Worm (Caenorhabditis elegans) whole organism, L2 larva: Measurements from ENCODE around the gene R11E3.2.

Experiments used
- Y55F3AM.14 ChIP-seq: fragments of 200-800 bp; sonication (Bioruptor generic); optimal IDR thresholded peaks from 2 replicates; lab custom pipeline; 2018; ENCODE audit warnings: mild to moderate bottlenecking, missing genetic modification characterization, missing compliant biosample characterization
- ZK546.5 ChIP-seq: sonication (generic microtip); optimal IDR thresholded peaks from 2 replicates; lab custom pipeline; 2017; ENCODE audit warnings: missing biosample characterization, missing genetic modification characterization
- alr-1 ChIP-seq: fragments of 150-350 bp; optimal IDR thresholded peaks from 2 replicates; lab custom pipeline; 2014; ENCODE audit warnings: missing biosample characterization, missing genetic modification characterization
- aly-2 ChIP-seq: fragments of 150-350 bp; optimal IDR thresholded peaks from 2 replicates; lab custom pipeline; 2014; ENCODE audit warnings: missing biosample characterization, missing genetic modification characterization
- blmp-1 ChIP-seq: sonication (generic microtip); optimal IDR thresholded peaks from 2 replicates; lab custom pipeline; 2017; ENCODE audit warnings: missing genetic modification characterization, mild to moderate bottlenecking, missing compliant biosample characterization, antibody characterized with exemption, moderate library complexity; ENCODE audit not compliant: insufficient read depth
- ceh-16 ChIP-seq: fragments of 150-350 bp; optimal IDR thresholded peaks from 2 replicates; lab custom pipeline; 2014; ENCODE audit warnings: missing biosample characterization, missing genetic modification characterization
- crh-2 ChIP-seq: sonication (generic microtip); optimal IDR thresholded peaks from 2 replicates; lab custom pipeline; 2017; ENCODE audit warnings: missing biosample characterization, missing genetic modification characterization
- elt-3 ChIP-seq: sonication (generic microtip); optimal IDR thresholded peaks from 2 replicates; lab custom pipeline; 2017; ENCODE audit warnings: missing biosample characterization, missing genetic modification characterization
- fos-1 ChIP-seq: fragments of 150-350 bp; optimal IDR thresholded peaks from 2 replicates; lab custom pipeline; 2014; ENCODE audit warnings: missing biosample characterization, missing genetic modification characterization
- gmeb-1 ChIP-seq: fragments of 150-350 bp; optimal IDR thresholded peaks from 2 replicates; lab custom pipeline; 2014; ENCODE audit warnings: missing biosample characterization, missing genetic modification characterization
- lin-13 ChIP-seq: fragments of 150-350 bp; optimal IDR thresholded peaks from 2 replicates; lab custom pipeline; 2014; ENCODE audit warnings: missing biosample characterization, missing genetic modification reagents, missing genetic modification characterization
- lin-39 ChIP-seq: fragments of 150-350 bp; optimal IDR thresholded peaks from 2 replicates; lab custom pipeline; 2014; ENCODE audit warnings: missing biosample characterization, missing genetic modification reagents, missing genetic modification characterization
- lsy-2 ChIP-seq, 2 experiments: fragments of 150-350 bp in 1 of 2; sonication (generic microtip) in 1 of 2; optimal IDR thresholded peaks; 2 replicates each; lab custom pipeline; 2014 to 2017; ENCODE audit warnings: missing biosample characterization in 2 of 2, missing genetic modification characterization in 2 of 2
- mbf-1 ChIP-seq: sonication (generic microtip); optimal IDR thresholded peaks from 2 replicates; lab custom pipeline; 2017; ENCODE audit warnings: missing biosample characterization, missing genetic modification characterization
- mdl-1 ChIP-seq, 2 experiments: fragments of 150-350 bp in 1 of 2; sonication (generic microtip) in 1 of 2; optimal IDR thresholded peaks; 2 replicates each; lab custom pipeline; 2017; ENCODE audit warnings: missing biosample characterization in 2 of 2, missing genetic modification characterization in 2 of 2
- nhr-11 ChIP-seq: fragments of 150-350 bp; optimal IDR thresholded peaks from 2 replicates; lab custom pipeline; 2014; ENCODE audit warnings: missing biosample characterization, missing genetic modification characterization
- nhr-12 ChIP-seq: fragments of 150-350 bp; optimal IDR thresholded peaks from 2 replicates; lab custom pipeline; 2014; ENCODE audit warnings: missing biosample characterization, missing genetic modification characterization
- nhr-21 ChIP-seq: fragments of 150-350 bp; optimal IDR thresholded peaks from 2 replicates; lab custom pipeline; 2014; ENCODE audit warnings: missing biosample characterization, missing genetic modification characterization
- nhr-25 ChIP-seq: fragments of 150-350 bp; sonication (generic microtip); optimal IDR thresholded peaks from 3 replicates; lab custom pipeline; 2014; ENCODE audit warnings: missing biosample characterization, missing genetic modification characterization
- nhr-6 ChIP-seq: fragments of 150-350 bp; optimal IDR thresholded peaks from 2 replicates; lab custom pipeline; 2014; ENCODE audit warnings: missing biosample characterization, missing genetic modification characterization
- peb-1 ChIP-seq: fragments of 150-350 bp; optimal IDR thresholded peaks from 2 replicates; lab custom pipeline; 2014; ENCODE audit warnings: missing biosample characterization, missing genetic modification characterization
- sma-3 ChIP-seq: sonication (generic microtip); optimal IDR thresholded peaks from 2 replicates; lab custom pipeline; 2016; ENCODE audit warnings: missing genetic modification reagents, missing genetic modification characterization, missing compliant biosample characterization
- snpc-4 ChIP-seq: fragments of 150-350 bp; optimal IDR thresholded peaks from 2 replicates; lab custom pipeline; 2014; ENCODE audit warnings: missing biosample characterization, missing genetic modification characterization
- unc-39 ChIP-seq: fragments of 150-350 bp; optimal IDR thresholded peaks from 2 replicates; lab custom pipeline; 2014; ENCODE audit warnings: missing biosample characterization, missing genetic modification characterization
- zag-1 ChIP-seq: fragments of 150-350 bp; optimal IDR thresholded peaks from 2 replicates; lab custom pipeline; 2014; ENCODE audit warnings: missing biosample characterization, missing genetic modification characterization
- ztf-11 ChIP-seq: sonication (generic microtip); optimal IDR thresholded peaks from 2 replicates; lab custom pipeline; 2017; ENCODE audit warnings: missing biosample characterization, missing genetic modification characterization
- ztf-4 ChIP-seq: fragments of 150-350 bp; optimal IDR thresholded peaks from 2 replicates; lab custom pipeline; 2014; ENCODE audit warnings: missing biosample characterization, missing genetic modification characterization

The R11E3.2 gene

ce11 chrIV:4810377-4810984 is 38.6 kb downstream of the R11E3.2 start, which contains the start of gene eif-1.A (continued):
- TF ChIP-seq nhr-11 (tag; lab: Kevin White, UChicago) (no peak), nhr-25 (tag; lab: Kevin White, UChicago) (peak; percentile 3), Y55F3AM.14 (GFP tag; lab: Kevin White, UChicago) (no peak), snpc-4 (tag; lab: Kevin White, UChicago) (peak; percentile 33)

- TF ChIP-seq crh-2 (tag; lab: Kevin White, UChicago) (no peak), lsy-2 (tag; optimal IDR thresholded peaks at IDR 0.05; lab: Kevin White, UChicago) (no peak), nhr-25 (tag; lab: Kevin White, UChicago) (no peak), zag-1 (tag; lab: Kevin White, UChicago) (no peak), sma-3 (GFP tag; lab: Kevin White, UChicago) (no peak), nhr-21 (tag; lab: Kevin White, UChicago) (no peak), elt-3 (no peak), lin-39 (no peak), nhr-6 (no peak), aly-2 (tag; lab: Kevin White, UChicago) (no peak), alr-1 (tag; lab: Kevin White, UChicago) (no peak), blmp-1 (tag; lab: Kevin White, UChicago) (no peak), ZK546.5 (tag; lab: Kevin White, UChicago) (no peak)
These were observed 40.0 kb downstream of the R11E3.2 start, which contains the start of gene srw-95 for ce11 chrIV:4811863-4812262. srw-95 (plus strand) TSS chrIV:4812075.

DNA sequence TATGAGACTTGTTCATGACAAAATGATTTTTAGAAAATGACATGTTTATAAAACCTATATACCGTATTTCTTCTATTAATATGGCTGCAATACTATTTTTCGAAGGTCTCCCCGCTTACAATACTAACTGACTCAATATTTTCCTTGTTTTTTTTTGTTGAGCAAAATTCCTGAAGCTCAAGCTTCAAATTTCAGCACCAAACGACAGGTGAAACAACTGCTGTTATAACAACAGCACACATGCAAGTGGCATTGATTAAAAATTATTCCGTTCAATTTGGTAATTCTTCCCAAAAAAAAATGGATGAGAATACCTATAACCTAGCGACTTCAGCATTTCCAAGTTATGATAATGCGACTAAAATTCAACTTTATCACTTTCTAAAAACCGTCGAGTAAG is 42.3 kb downstream of the R11E3.2 start, which contains the start of gene srw-94:
srw-94 (plus strand) TSS at position 301 of the 400 bp plus-strand sequence.
- TF ChIP-seq ZK546.5 (tag; lab: Kevin White, UChicago) (no peak), lin-13 (GFP tag; lab: Kevin White, UChicago) (no peak), peb-1 (tag; lab: Kevin White, UChicago) (no peak), aly-2 (tag; lab: Kevin White, UChicago) (no peak), lsy-2 (tag; optimal IDR thresholded peaks at IDR 0.05; lab: Kevin White, UChicago) (no peak), mdl-1 (tag; optimal IDR thresholded peaks at IDR 0.05; lab: Kevin White, UChicago) (no peak), ztf-11 (tag; lab: Kevin White, UChicago) (no peak)

ce11 chrIV:4821054-4821453 is 49.2 kb downstream of the R11E3.2 start, which contains the start of gene H06H21.8:
H06H21.8 (minus strand) TSS chrIV:4821131.
- no peak for TF ChIP-seq nhr-12
- peak; percentile 42 for TF ChIP-seq crh-2 (tag; lab: Kevin White, UChicago)
- TF ChIP-seq gmeb-1 = peak; percentile 30
- TF ChIP-seq fos-1 (tag; lab: Kevin White, UChicago) = peak; percentile 31

DNA sequence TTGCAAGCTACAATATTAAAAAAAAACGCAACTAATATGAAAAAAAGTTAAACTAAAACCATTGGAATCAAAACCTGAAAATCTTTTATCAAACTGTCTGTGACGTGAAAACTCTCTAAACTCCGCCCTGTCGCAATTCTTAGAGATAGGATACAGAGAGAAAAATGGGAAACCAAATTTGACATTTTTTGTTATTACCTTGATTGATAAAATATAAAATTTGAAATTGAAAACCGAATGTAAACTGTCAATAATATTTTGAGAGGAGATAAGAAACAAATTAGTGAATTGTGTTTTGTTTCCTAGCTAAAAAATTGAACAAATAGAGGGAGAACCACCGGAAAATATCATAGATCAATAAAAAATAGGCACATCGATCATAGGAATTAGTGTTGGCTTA is 50.0 kb downstream of the R11E3.2 start:
- no peak for TF ChIP-seq ceh-16 (tag; lab: Kevin White, UChicago)
- no peak for TF ChIP-seq ztf-4 (tag; lab: Kevin White, UChicago)
- no peak for TF ChIP-seq mbf-1
- TF ChIP-seq unc-39 (tag; lab: Kevin White, UChicago) = no peak
- TF ChIP-seq, all 48 proteins: peak for 0
